Worm (Caenorhabditis elegans) whole organism, L3 larva: ENCODE data around the gene vit-6.
A peak's percentile ranks its signal among the peaks of the same experiment; 100 is the strongest.

Source experiments
- R02D3.7 ChIP-seq: fragments of 150-350 bp; optimal IDR thresholded peaks from 2 replicates; lab custom pipeline; 2014; ENCODE audit warnings: missing biosample characterization, missing genetic modification characterization
- ZK546.5 ChIP-seq: sonication (generic microtip); optimal IDR thresholded peaks from 2 replicates; lab custom pipeline; 2017; ENCODE audit warnings: missing biosample characterization, missing genetic modification characterization
- ama-1 ChIP-seq: fragments of 150-350 bp; optimal IDR thresholded peaks from 2 replicates; lab custom pipeline; 2018
- ceh-28 ChIP-seq: fragments of 150-350 bp; optimal IDR thresholded peaks from 2 replicates; lab custom pipeline; 2014; ENCODE audit warnings: missing biosample characterization, missing genetic modification reagents, missing genetic modification characterization
- ceh-82 ChIP-seq: fragments of 150-350 bp; optimal IDR thresholded peaks from 2 replicates; lab custom pipeline; 2014; ENCODE audit warnings: missing biosample characterization, missing genetic modification characterization
- ceh-9 ChIP-seq: sonication (generic microtip); optimal IDR thresholded peaks from 2 replicates; lab custom pipeline; 2018; ENCODE audit warnings: missing biosample characterization, missing genetic modification characterization
- daf-12 ChIP-seq: fragments of 150-350 bp; optimal IDR thresholded peaks from 2 replicates; lab custom pipeline; 2014; ENCODE audit warnings: missing biosample characterization, missing genetic modification reagents, missing genetic modification characterization
- egl-27 ChIP-seq: sonication (generic microtip); optimal IDR thresholded peaks from 4 replicates; lab custom pipeline; 2017; ENCODE audit warnings: missing biosample characterization, missing genetic modification reagents, missing genetic modification characterization
- egl-5 ChIP-seq: fragments of 150-350 bp; optimal IDR thresholded peaks from 2 replicates; lab custom pipeline; 2017; ENCODE audit warnings: missing biosample characterization, missing genetic modification reagents, missing genetic modification characterization, inconsistent platforms
- elt-1 ChIP-seq: fragments of 150-350 bp; optimal IDR thresholded peaks from 2 replicates; lab custom pipeline; 2014; ENCODE audit warnings: missing biosample characterization, missing genetic modification characterization
- elt-2 ChIP-seq: sonication (generic microtip); optimal IDR thresholded peaks from 2 replicates; lab custom pipeline; 2016; ENCODE audit warnings: missing genetic modification reagents, mild to moderate bottlenecking, missing genetic modification characterization, missing compliant biosample characterization
- elt-3 ChIP-seq, 3 experiments: fragments of 150-350 bp in 1 of 3; sonication (generic microtip) in 2 of 3; optimal IDR thresholded peaks; 2 replicates in 2 of 3; 4 replicates in 1 of 3; lab custom pipeline; 2014 to 2017; ENCODE audit warnings: missing biosample characterization in 3 of 3, missing genetic modification characterization in 3 of 3
- eor-1 ChIP-seq, 2 experiments: fragments of 150-350 bp; optimal IDR thresholded peaks; 2 replicates each; lab custom pipeline; 2014 to 2018; ENCODE audit warnings: missing biosample characterization in 2 of 2, missing genetic modification characterization in 2 of 2
- fkh-10 ChIP-seq: sonication (generic microtip); optimal IDR thresholded peaks from 2 replicates; lab custom pipeline; 2017; ENCODE audit warnings: missing biosample characterization, missing genetic modification reagents, missing genetic modification characterization
- fkh-2 ChIP-seq: fragments of 150-350 bp; optimal IDR thresholded peaks from 2 replicates; lab custom pipeline; 2014; ENCODE audit warnings: missing biosample characterization, missing genetic modification reagents, missing genetic modification characterization
- fos-1 ChIP-seq: fragments of 150-350 bp; optimal IDR thresholded peaks from 2 replicates; lab custom pipeline; 2014; ENCODE audit warnings: missing biosample characterization, missing genetic modification characterization
- hmg-11 ChIP-seq: sonication (generic microtip); optimal IDR thresholded peaks from 2 replicates; lab custom pipeline; 2016; ENCODE audit warnings: missing genetic modification characterization, missing compliant biosample characterization
- jun-1 ChIP-seq: fragments of 150-350 bp; optimal IDR thresholded peaks from 2 replicates; lab custom pipeline; 2014; ENCODE audit warnings: missing biosample characterization, missing genetic modification reagents, missing genetic modification characterization
- lin-15B ChIP-seq: fragments of 150-350 bp; optimal IDR thresholded peaks from 2 replicates; lab custom pipeline; 2014; ENCODE audit warnings: missing biosample characterization, missing genetic modification characterization
- lin-39 ChIP-seq: fragments of 150-350 bp; optimal IDR thresholded peaks from 2 replicates; lab custom pipeline; 2018; ENCODE audit warnings: missing biosample characterization, missing genetic modification reagents, missing genetic modification characterization
- mdl-1 ChIP-seq: fragments of 150-350 bp; optimal IDR thresholded peaks from 2 replicates; lab custom pipeline; 2014; ENCODE audit warnings: missing biosample characterization, missing genetic modification characterization
- mml-1 ChIP-seq: fragments of 150-350 bp; sonication (generic microtip); optimal IDR thresholded peaks from 3 replicates; lab custom pipeline; 2014; ENCODE audit warnings: missing biosample characterization, missing genetic modification characterization
- nfya-1 ChIP-seq: sonication (generic microtip); optimal IDR thresholded peaks from 2 replicates; lab custom pipeline; 2017; ENCODE audit warnings: missing genetic modification characterization, mild to moderate bottlenecking, missing compliant biosample characterization, antibody characterized with exemption, moderate library complexity; ENCODE audit not compliant: insufficient read depth
- nhr-11 ChIP-seq: fragments of 150-350 bp; optimal IDR thresholded peaks from 2 replicates; lab custom pipeline; 2014; ENCODE audit warnings: missing biosample characterization, missing genetic modification characterization
- nhr-12 ChIP-seq: fragments of 150-350 bp; optimal IDR thresholded peaks from 2 replicates; lab custom pipeline; 2014; ENCODE audit warnings: missing biosample characterization, missing genetic modification characterization
- nhr-23 ChIP-seq: fragments of 150-350 bp; optimal IDR thresholded peaks from 2 replicates; lab custom pipeline; 2014; ENCODE audit warnings: missing biosample characterization, missing genetic modification reagents, missing genetic modification characterization
- nhr-237 ChIP-seq: fragments of 150-350 bp; optimal IDR thresholded peaks from 2 replicates; lab custom pipeline; 2014; ENCODE audit warnings: missing biosample characterization, missing genetic modification characterization
- nhr-25 ChIP-seq: sonication (generic microtip); optimal IDR thresholded peaks from 2 replicates; lab custom pipeline; 2017; ENCODE audit warnings: missing biosample characterization, missing genetic modification characterization
- nhr-28 ChIP-seq: fragments of 150-350 bp; optimal IDR thresholded peaks from 2 replicates; lab custom pipeline; 2014; ENCODE audit warnings: missing biosample characterization, missing genetic modification characterization
- nhr-43 ChIP-seq: sonication (generic microtip); optimal IDR thresholded peaks from 2 replicates; lab custom pipeline; 2016; ENCODE audit warnings: mild to moderate bottlenecking, missing genetic modification characterization, missing compliant biosample characterization; ENCODE audit not compliant: poor library complexity, severe bottlenecking
- nhr-67 ChIP-seq: fragments of 150-350 bp; optimal IDR thresholded peaks from 2 replicates; lab custom pipeline; 2014; ENCODE audit warnings: missing biosample characterization, missing genetic modification characterization
- nhr-76 ChIP-seq: fragments of 150-350 bp; sonication (generic microtip); optimal IDR thresholded peaks from 5 replicates; lab custom pipeline; 2014; ENCODE audit warnings: missing biosample characterization, missing genetic modification characterization
- nhr-77 ChIP-seq: fragments of 150-350 bp; optimal IDR thresholded peaks from 2 replicates; lab custom pipeline; 2014; ENCODE audit warnings: missing biosample characterization, missing genetic modification characterization
- pha-4 ChIP-seq: fragments of 150-350 bp; optimal IDR thresholded peaks from 2 replicates; lab custom pipeline; 2014; ENCODE audit warnings: missing biosample characterization, missing genetic modification reagents, missing genetic modification characterization
- pqm-1 ChIP-seq: fragments of 150-350 bp; optimal IDR thresholded peaks from 2 replicates; lab custom pipeline; 2017; ENCODE audit warnings: missing biosample characterization, missing genetic modification characterization, inconsistent platforms
- sea-2 ChIP-seq: fragments of 150-350 bp; sonication (generic microtip); optimal IDR thresholded peaks from 4 replicates; lab custom pipeline; 2014; ENCODE audit warnings: missing biosample characterization, missing genetic modification reagents, missing genetic modification characterization
- snpc-4 ChIP-seq: fragments of 150-350 bp; optimal IDR thresholded peaks from 2 replicates; lab custom pipeline; 2014; ENCODE audit warnings: missing biosample characterization, missing genetic modification characterization
- tbx-2 ChIP-seq: sonication (generic microtip); optimal IDR thresholded peaks from 2 replicates; lab custom pipeline; 2016; ENCODE audit warnings: mild to moderate bottlenecking, missing genetic modification characterization, missing compliant biosample characterization
- unc-39 ChIP-seq: sonication (generic microtip); optimal IDR thresholded peaks from 4 replicates; lab custom pipeline; 2017; ENCODE audit warnings: missing biosample characterization, missing genetic modification characterization
- unc-62 ChIP-seq: fragments of 150-350 bp; sonication (generic microtip); optimal IDR thresholded peaks from 4 replicates; lab custom pipeline; 2014; ENCODE audit warnings: missing biosample characterization, missing genetic modification reagents, missing genetic modification characterization
- zag-1 ChIP-seq: fragments of 150-350 bp; optimal IDR thresholded peaks from 2 replicates; lab custom pipeline; 2014; ENCODE audit warnings: missing biosample characterization, missing genetic modification characterization
- ztf-11 ChIP-seq: fragments of 150-350 bp; optimal IDR thresholded peaks from 2 replicates; lab custom pipeline; 2014; ENCODE audit warnings: missing biosample characterization, missing genetic modification characterization
- ztf-4 ChIP-seq: fragments of 150-350 bp; optimal IDR thresholded peaks from 2 replicates; lab custom pipeline; 2014; ENCODE audit warnings: missing biosample characterization, missing genetic modification characterization

The vit-6 gene

DNA sequence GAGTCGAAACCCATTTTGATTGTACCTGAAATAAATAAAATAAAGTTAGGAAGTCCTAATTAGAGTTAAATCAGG is 28.4 kb downstream of the vit-6 start, which contains the start of gene nucl-1:
TSS of gene nucl-1 (minus strand) at position 26 of the 75 bp plus-strand sequence.
- TF ChIP-seq ZK546.5 (tag; lab: Kevin White, UChicago) (no peak), fkh-2 (tag; lab: Kevin White, UChicago) (no peak), ceh-28 (tag; lab: Kevin White, UChicago) (no peak), nhr-77 (tag; lab: Kevin White, UChicago) (no peak), R02D3.7 (tag; lab: Kevin White, UChicago) (no peak), ceh-82 (tag; lab: Kevin White, UChicago) (no peak)

DNA sequence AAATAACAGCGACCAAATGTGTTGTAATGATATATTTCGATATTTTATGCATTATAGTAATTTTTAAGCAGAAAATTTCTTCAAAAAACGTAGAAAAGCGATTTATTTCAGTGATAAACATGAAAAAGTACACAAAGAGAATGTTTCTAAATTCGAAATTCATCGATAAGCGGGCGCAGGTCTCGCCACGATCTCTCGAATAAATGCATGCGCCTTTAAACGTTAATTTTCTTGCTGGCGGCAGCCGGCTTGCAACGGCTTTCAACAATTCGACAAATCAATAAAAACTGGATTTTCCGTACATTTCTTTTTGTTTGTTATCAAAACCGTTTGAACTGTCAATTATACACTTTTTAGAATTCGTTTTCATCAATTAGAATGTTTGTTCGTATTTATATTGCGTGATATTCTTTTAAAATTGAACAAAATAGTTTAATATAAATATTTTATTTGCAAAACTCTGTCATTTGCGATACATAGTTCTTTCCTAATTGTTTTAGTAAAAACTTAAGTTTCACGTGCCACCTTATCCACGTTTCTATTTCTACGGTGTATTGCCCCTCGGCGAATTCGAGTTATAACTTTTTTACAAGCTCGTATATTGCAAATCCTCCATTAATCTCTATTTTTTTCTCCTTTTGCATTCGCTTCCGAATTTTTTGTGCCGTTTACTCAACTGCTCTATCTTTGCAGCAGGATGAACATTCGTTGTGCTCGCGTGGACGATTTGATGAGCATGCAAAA is 28.8 kb downstream of the vit-6 start, which contains the start of gene daf-31:
TSS of gene daf-31 (plus strand) at position 694 of the 744 bp plus-strand sequence.
- peak; percentile 62 for TF ChIP-seq hmg-11 (tag; lab: Kevin White, UChicago)
- TF ChIP-seq nhr-77 (tag; lab: Kevin White, UChicago), result no peak
- TF ChIP-seq daf-12 (tag; lab: Kevin White, UChicago), result no peak
- TF ChIP-seq nfya-1 (tag; lab: Kevin White, UChicago), result peak; percentile 72
- no peak for TF ChIP-seq unc-62 (GFP tag; lab: Kevin White, UChicago)
- TF ChIP-seq ztf-4 (tag; lab: Kevin White, UChicago), result no peak
- no peak for TF ChIP-seq nhr-28 (tag; lab: Kevin White, UChicago)
- peak; percentile 88 for TF ChIP-seq lin-39 (tag; lab: Kevin White, UChicago)
- TF ChIP-seq mdl-1 (tag; lab: Kevin White, UChicago), result no peak
- no peak for TF ChIP-seq ztf-11
- TF ChIP-seq zag-1, result no peak
- no peak for TF ChIP-seq sea-2 (GFP tag; lab: Kevin White, UChicago)
- peak; percentile 40 for TF ChIP-seq elt-2
- peak; percentile 71 for TF ChIP-seq nhr-25
- TF ChIP-seq pha-4 (tag; lab: Kevin White, UChicago), result peak; percentile 83
- no peak for TF ChIP-seq unc-39 (tag; lab: Kevin White, UChicago)
- peak; percentile 32 for TF ChIP-seq ceh-28 (tag; lab: Kevin White, UChicago)
- TF ChIP-seq tbx-2 (tag; lab: Kevin White, UChicago), result no peak
- peak; percentile 64 for TF ChIP-seq lin-15B
- no peak for TF ChIP-seq jun-1
- TF ChIP-seq fos-1, result no peak
- no peak for TF ChIP-seq mml-1 (tag; lab: Kevin White, UChicago)
- TF ChIP-seq ceh-82 (tag; lab: Kevin White, UChicago), result no peak
- TF ChIP-seq R02D3.7 (tag; lab: Kevin White, UChicago), result no peak
- peak; percentile 47 for TF ChIP-seq nhr-23 (tag; lab: Kevin White, UChicago)
- peak; percentile 77 for TF ChIP-seq egl-5 (tag; lab: Kevin White, UChicago)
- no peak for TF ChIP-seq nhr-11 (tag; lab: Kevin White, UChicago)
- TF ChIP-seq elt-3 (tag; optimal IDR thresholded peaks at IDR 0.05; lab: Kevin White, UChicago), result no peak
- no peak for TF ChIP-seq nhr-43
- TF ChIP-seq elt-1 (tag; lab: Kevin White, UChicago), result no peak
- TF ChIP-seq ama-1 (lab: Kevin White, UChicago), result no peak
- TF ChIP-seq nhr-67 (tag; lab: Kevin White, UChicago), result no peak
- peak; percentile 6 for TF ChIP-seq pqm-1 (tag; lab: Kevin White, UChicago)
- no peak for TF ChIP-seq eor-1 (tag; optimal IDR thresholded peaks at IDR 0.05; lab: Kevin White, UChicago)
- TF ChIP-seq snpc-4 (tag; lab: Kevin White, UChicago), result peak; percentile 57
- TF ChIP-seq ceh-9 (tag; lab: Kevin White, UChicago), result no peak
- no peak for TF ChIP-seq nhr-12 (tag; lab: Kevin White, UChicago)
- no peak for TF ChIP-seq nhr-237 (tag; lab: Kevin White, UChicago)
- TF ChIP-seq fkh-10, result no peak
- no peak for TF ChIP-seq egl-27
- no peak for TF ChIP-seq nhr-76 (tag; lab: Kevin White, UChicago)
- TF ChIP-seq, all 47 proteins: peak for 12
